Worm (Caenorhabditis elegans) whole organism, young adult: ENCODE data around the gene str-136.

Experiments
- B0035.1 ChIP-seq: sonication (generic microtip); optimal IDR thresholded peaks from 2 replicates; lab custom pipeline; 2016; ENCODE audit warnings: missing genetic modification characterization, mild to moderate bottlenecking, missing compliant biosample characterization, missing genotype, missing genetic modification reagents
- F55B11.4 ChIP-seq: sonication (generic microtip); optimal IDR thresholded peaks from 2 replicates; lab custom pipeline; 2016; ENCODE audit warnings: missing compliant biosample characterization, missing genetic modification characterization, borderline replicate concordance; ENCODE audit not compliant: insufficient read depth
- ama-1 ChIP-seq, 3 experiments: fragments of 150-350 bp in 1 of 3; sonication (generic microtip) in 2 of 3; optimal IDR thresholded peaks; 2 replicates each; lab custom pipeline; 2014 to 2018; ENCODE audit warnings: missing biosample characterization in 2 of 3, missing genetic modification characterization in 2 of 3, missing genetic modification reagents in 2 of 3
- die-1 ChIP-seq: sonication (generic microtip); optimal IDR thresholded peaks from 2 replicates; lab custom pipeline; 2016; ENCODE audit warnings: missing genotype, mild to moderate bottlenecking, missing genetic modification characterization, missing compliant biosample characterization
- dpff-1 ChIP-seq: sonication (generic microtip); optimal IDR thresholded peaks from 2 replicates; lab custom pipeline; 2017; ENCODE audit warnings: mild to moderate bottlenecking, missing genetic modification characterization, missing compliant biosample characterization
- fkh-3 ChIP-seq: sonication (generic microtip); optimal IDR thresholded peaks from 2 replicates; lab custom pipeline; 2016; ENCODE audit warnings: mild to moderate bottlenecking, missing genetic modification characterization, missing compliant biosample characterization
- madf-10 ChIP-seq: sonication (generic microtip); optimal IDR thresholded peaks from 2 replicates; lab custom pipeline; 2016; ENCODE audit warnings: mild to moderate bottlenecking, missing genetic modification characterization, missing compliant biosample characterization
- mxl-1 ChIP-seq: sonication (generic microtip); optimal IDR thresholded peaks from 2 replicates; lab custom pipeline; 2016; ENCODE audit warnings: missing genetic modification characterization, missing compliant biosample characterization
- pha-4 ChIP-seq: fragments of 150-350 bp; sonication (generic microtip); optimal IDR thresholded peaks from 2 replicates; lab custom pipeline; 2014; ENCODE audit warnings: missing biosample characterization, missing genetic modification reagents, missing genetic modification characterization
- unc-62 ChIP-seq: fragments of 150-350 bp; optimal IDR thresholded peaks from 2 replicates; lab custom pipeline; 2014; ENCODE audit warnings: missing biosample characterization, missing genetic modification reagents, missing genetic modification characterization
- ztf-25 ChIP-seq: fragments of 200-800 bp; sonication (Bioruptor generic); IDR thresholded peaks from 2 replicates; pipeline ENCODE4 v1.3.6; 2022; ENCODE audit warnings: missing genetic modification reagents, missing genetic modification characterization, missing compliant biosample characterization
- ztf-6 ChIP-seq: fragments of 200-800 bp; sonication (Bioruptor generic); IDR thresholded peaks from 2 replicates; pipeline ENCODE4 v1.3.6; 2022; ENCODE audit warnings: missing genetic modification reagents, missing genetic modification characterization, missing compliant biosample characterization

DNA sequence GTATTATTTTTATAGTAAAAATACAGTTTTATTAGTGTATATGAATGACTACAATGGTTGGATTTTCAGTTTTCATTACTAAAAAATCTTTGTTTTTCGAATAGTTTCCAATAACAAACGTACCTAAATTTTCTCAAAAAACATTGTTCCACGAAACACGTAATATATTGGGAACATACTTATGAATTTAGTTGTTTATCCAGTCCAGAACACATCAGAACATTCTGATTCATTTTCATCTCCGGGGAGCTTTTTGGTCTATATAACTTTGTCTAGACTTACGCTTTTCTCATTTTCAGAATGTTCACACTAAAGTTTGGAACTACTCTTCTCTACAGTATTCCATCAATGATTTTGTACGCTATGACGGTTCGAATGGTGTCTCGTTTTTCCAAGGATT lies 13.0 kb upstream of the str-136 start, which contains the start of gene srg-33:
- TF ChIP-seq fkh-3 (tag; lab: Kevin White, UChicago) = no peak
- no peak for TF ChIP-seq ztf-6 (GFP tag; lab: Robert Waterston, UW)
- TF ChIP-seq B0035.1 = no peak
- TF ChIP-seq unc-62 = no peak
- TF ChIP-seq ama-1 (optimal IDR thresholded peaks at IDR 0.05; lab: Kevin White, UChicago) = no peak
- no peak for TF ChIP-seq ama-1 (GFP tag; optimal IDR thresholded peaks at IDR 0.05; lab: Kevin White, UChicago)
- TF ChIP-seq madf-10 (tag; lab: Kevin White, UChicago) = no peak
- no peak for TF ChIP-seq ztf-25 (GFP tag; lab: Robert Waterston, UW)
- TF ChIP-seq F55B11.4 (tag; lab: Kevin White, UChicago) = no peak
- no peak for TF ChIP-seq mxl-1
- TF ChIP-seq die-1 (tag; lab: Kevin White, UChicago) = no peak
- no peak for TF ChIP-seq dpff-1
- TF ChIP-seq pha-4 = no peak
